Fruit fly (Drosophila melanogaster) whole organism, embryonic: ENCODE measurements around the gene CG34278.

Experiments
- Atf3 ChIP-seq: fragments of 200-800 bp; sonication (Bioruptor generic); optimal IDR thresholded peaks from 3 replicates; lab custom pipeline; 2016; ENCODE audit warnings: missing biosample characterization, missing genetic modification characterization
- CG11456 ChIP-seq: fragments of 200-800 bp; sonication (Bioruptor generic); IDR thresholded peaks from 3 replicates; pipeline ENCODE4 v1.3.6; 2022; ENCODE audit warnings: missing biosample characterization, missing genetic modification characterization
- CG11504 ChIP-seq: fragments of 200-800 bp; sonication (Bioruptor generic); optimal IDR thresholded peaks from 3 replicates; lab custom pipeline; 2019; ENCODE audit warnings: missing biosample characterization, mild to moderate bottlenecking, missing genetic modification characterization, moderate library complexity
- CG12071 ChIP-seq: fragments of 200-800 bp; sonication (Bioruptor generic); optimal IDR thresholded peaks from 3 replicates; lab custom pipeline; 2018; ENCODE audit warnings: missing biosample characterization, mild to moderate bottlenecking, missing genetic modification characterization
- CG14050 ChIP-seq: fragments of 200-800 bp; sonication (Bioruptor generic); IDR thresholded peaks from 3 replicates; pipeline ENCODE4 v1.3.6; 2022; ENCODE audit warnings: missing biosample characterization, missing genetic modification characterization
- CG15269 ChIP-seq: fragments of 200-800 bp; sonication (Bioruptor generic); optimal IDR thresholded peaks from 2 replicates; lab custom pipeline; 2018; ENCODE audit warnings: missing biosample characterization, mild to moderate bottlenecking, missing genetic modification characterization, moderate library complexity
- CG15601 ChIP-seq: fragments of 200-800 bp; sonication (Bioruptor generic); optimal IDR thresholded peaks from 3 replicates; lab custom pipeline; 2019; ENCODE audit warnings: missing biosample characterization, mild to moderate bottlenecking, missing genetic modification characterization, moderate library complexity
- CG15696 ChIP-seq: fragments of 200-800 bp; sonication (Bioruptor generic); optimal IDR thresholded peaks from 2 replicates; lab custom pipeline; 2019; ENCODE audit warnings: missing biosample characterization, mild to moderate bottlenecking, missing genetic modification characterization, moderate library complexity
- CG17186 ChIP-seq: fragments of 200-800 bp; sonication (Bioruptor generic); optimal IDR thresholded peaks from 3 replicates; lab custom pipeline; 2017; ENCODE audit warnings: missing biosample characterization, missing genetic modification reagents, missing genetic modification characterization
- CG17912 ChIP-seq: fragments of 200-800 bp; sonication (Bioruptor generic); optimal IDR thresholded peaks from 2 replicates; lab custom pipeline; 2018; ENCODE audit warnings: missing biosample characterization, mild to moderate bottlenecking, missing genetic modification characterization
- CG2889 ChIP-seq: fragments of 200-800 bp; sonication (Bioruptor generic); IDR thresholded peaks from 3 replicates; pipeline ENCODE4 v1.3.6; 2022; ENCODE audit warnings: missing biosample characterization, missing genetic modification characterization
- CG30403 ChIP-seq: fragments of 200-800 bp; sonication (Bioruptor generic); optimal IDR thresholded peaks from 3 replicates; lab custom pipeline; 2016; ENCODE audit warnings: missing biosample characterization, missing genetic modification characterization
- CG4617 ChIP-seq: fragments of 200-800 bp; sonication (Bioruptor generic); optimal IDR thresholded peaks from 3 replicates; lab custom pipeline; 2016; ENCODE audit warnings: missing biosample characterization, missing genetic modification characterization, borderline replicate concordance
- CG4707 ChIP-seq: fragments of 200-800 bp; sonication (Bioruptor generic); optimal IDR thresholded peaks from 2 replicates; lab custom pipeline; 2018; ENCODE audit warnings: missing biosample characterization, mild to moderate bottlenecking, missing genetic modification characterization, moderate library complexity
- CG5245 ChIP-seq: fragments of 200-800 bp; sonication (Bioruptor generic); optimal IDR thresholded peaks from 3 replicates; lab custom pipeline; 2016; ENCODE audit warnings: missing biosample characterization, missing genetic modification characterization
- CG6175 ChIP-seq: fragments of 200-800 bp; sonication (Bioruptor generic); IDR thresholded peaks from 3 replicates; pipeline ENCODE4 v1.3.6; 2022; ENCODE audit warnings: missing biosample characterization, missing genetic modification characterization
- CG7271 ChIP-seq: fragments of 200-800 bp; sonication (Bioruptor generic); optimal IDR thresholded peaks from 2 replicates; lab custom pipeline; 2018; ENCODE audit warnings: missing biosample characterization, mild to moderate bottlenecking, missing genetic modification characterization, moderate library complexity
- CG7963 ChIP-seq: fragments of 200-800 bp; sonication (Bioruptor generic); IDR thresholded peaks from 3 replicates; pipeline ENCODE4 v1.3.6; 2022; ENCODE audit warnings: missing biosample characterization, missing genetic modification characterization; ENCODE audit not compliant: partially characterized antibody
- CG7987 ChIP-seq: fragments of 200-800 bp; sonication (Bioruptor generic); optimal IDR thresholded peaks from 2 replicates; lab custom pipeline; 2018; ENCODE audit warnings: missing biosample characterization, mild to moderate bottlenecking, missing genetic modification characterization, moderate library complexity
- CrebB ChIP-seq: fragments of 200-800 bp; sonication (Bioruptor generic); optimal IDR thresholded peaks from 3 replicates; lab custom pipeline; 2018; ENCODE audit warnings: missing biosample characterization, mild to moderate bottlenecking, missing genetic modification characterization
- Hey ChIP-seq: fragments of 200-800 bp; sonication (Bioruptor generic); optimal IDR thresholded peaks from 3 replicates; lab custom pipeline; 2018; ENCODE audit warnings: missing biosample characterization, mild to moderate bottlenecking, missing genetic modification characterization
- HmgZ ChIP-seq: fragments of 200-800 bp; sonication (Bioruptor generic); optimal IDR thresholded peaks from 2 replicates; lab custom pipeline; 2018; ENCODE audit warnings: missing biosample characterization, mild to moderate bottlenecking, missing genetic modification characterization
- Jarid2 ChIP-seq: fragments of 200-800 bp; sonication (Bioruptor generic); optimal IDR thresholded peaks from 3 replicates; lab custom pipeline; 2017; ENCODE audit warnings: mild to moderate bottlenecking, missing biosample characterization, missing genetic modification reagents, missing genetic modification characterization
- Opbp ChIP-seq: fragments of 200-800 bp; sonication (Bioruptor generic); IDR thresholded peaks from 3 replicates; pipeline ENCODE4 v1.3.6; 2022; ENCODE audit warnings: missing biosample characterization, missing genetic modification characterization; ENCODE audit not compliant: partially characterized antibody
- az2 ChIP-seq: fragments of 200-800 bp; sonication (Bioruptor generic); optimal IDR thresholded peaks from 3 replicates; lab custom pipeline; 2016; ENCODE audit warnings: missing biosample characterization, missing genetic modification characterization
- bbx ChIP-seq: fragments of 200-800 bp; sonication (Bioruptor generic); IDR thresholded peaks from 2 replicates; pipeline ENCODE4 v1.3.6; 2022; ENCODE audit warnings: missing biosample characterization, missing genetic modification characterization; ENCODE audit not compliant: partially characterized antibody
- bigmax ChIP-seq: fragments of 200-800 bp; sonication (Bioruptor generic); optimal IDR thresholded peaks from 2 replicates; lab custom pipeline; 2018; ENCODE audit warnings: missing biosample characterization, mild to moderate bottlenecking, missing genetic modification characterization
- cad ChIP-seq: fragments of >200 bp; optimal IDR thresholded peaks from 2 replicates; lab custom pipeline; 2017; ENCODE audit warnings: missing biosample characterization, missing genetic modification characterization
- cato ChIP-seq: fragments of 200-800 bp; sonication (Bioruptor generic); optimal IDR thresholded peaks from 2 replicates; lab custom pipeline; 2016; ENCODE audit warnings: missing biosample characterization, missing genetic modification characterization, borderline replicate concordance
- cg ChIP-seq: fragments of 200-800 bp; sonication (Bioruptor generic); optimal IDR thresholded peaks from 3 replicates; lab custom pipeline; 2019; ENCODE audit warnings: missing biosample characterization, mild to moderate bottlenecking, missing genetic modification characterization, moderate library complexity
- chm ChIP-seq: fragments of 200-800 bp; sonication (Bioruptor generic); IDR thresholded peaks from 2 replicates; pipeline ENCODE4 v1.3.6; 2022; ENCODE audit warnings: missing biosample characterization, missing genetic modification characterization
- dati ChIP-seq: fragments of 200-800 bp; sonication (Bioruptor generic); IDR thresholded peaks from 2 replicates; pipeline ENCODE4 v1.3.6; 2022; ENCODE audit warnings: missing biosample characterization, missing genetic modification characterization
- dimm ChIP-seq: fragments of 200-800 bp; sonication (Bioruptor generic); IDR thresholded peaks from 2 replicates; pipeline ENCODE4 v1.3.6; 2022; ENCODE audit warnings: missing biosample characterization, missing genetic modification characterization
- fd64A ChIP-seq: fragments of 200-800 bp; sonication (Bioruptor generic); optimal IDR thresholded peaks from 3 replicates; lab custom pipeline; 2018; ENCODE audit warnings: missing biosample characterization, mild to moderate bottlenecking, missing genetic modification characterization
- fru ChIP-seq: fragments of >200 bp; optimal IDR thresholded peaks from 2 replicates; lab custom pipeline; 2017
- gcm ChIP-seq: fragments of 200-800 bp; sonication (Bioruptor generic); optimal IDR thresholded peaks from 2 replicates; lab custom pipeline; 2019; ENCODE audit warnings: missing biosample characterization, mild to moderate bottlenecking, missing genetic modification characterization, moderate library complexity
- gro ChIP-seq: fragments of 200-800 bp; sonication (Bioruptor generic); optimal IDR thresholded peaks from 2 replicates; lab custom pipeline; 2016; ENCODE audit warnings: missing biosample characterization, missing genetic modification characterization
- hb ChIP-seq: fragments of 200-800 bp; sonication (Bioruptor generic); IDR thresholded peaks from 3 replicates; pipeline ENCODE4 v1.3.6; 2022; ENCODE audit warnings: missing biosample characterization, missing genetic modification characterization; ENCODE audit not compliant: partially characterized antibody
- luna ChIP-seq: fragments of 200-800 bp; sonication (Bioruptor generic); optimal IDR thresholded peaks from 2 replicates; lab custom pipeline; 2016; ENCODE audit warnings: missing biosample characterization, missing genetic modification characterization
- odd ChIP-seq: fragments of 200-800 bp; sonication (Bioruptor generic); optimal IDR thresholded peaks from 2 replicates; lab custom pipeline; 2017; ENCODE audit warnings: missing biosample characterization, mild to moderate bottlenecking, missing genetic modification characterization
- rib ChIP-seq: fragments of 200-800 bp; sonication (Bioruptor generic); IDR thresholded peaks from 2 replicates; pipeline ENCODE4 v1.3.6; 2022; ENCODE audit warnings: missing biosample characterization, missing genetic modification characterization
- seq ChIP-seq: fragments of 200-800 bp; sonication (Bioruptor generic); IDR thresholded peaks from 2 replicates; pipeline ENCODE4 v1.3.6; 2022; ENCODE audit warnings: missing biosample characterization, missing genetic modification characterization
- sim ChIP-seq: fragments of 200-800 bp; sonication (Bioruptor generic); IDR thresholded peaks from 2 replicates; pipeline ENCODE4 v1.3.6; 2022; ENCODE audit warnings: missing biosample characterization, missing genetic modification characterization
- sima ChIP-seq: fragments of 200-800 bp; sonication (Bioruptor generic); optimal IDR thresholded peaks from 2 replicates; lab custom pipeline; 2016; ENCODE audit warnings: missing biosample characterization, missing genetic modification characterization
- sug ChIP-seq: fragments of 200-800 bp; optimal IDR thresholded peaks from 2 replicates; lab custom pipeline; 2019; ENCODE audit warnings: missing biosample characterization, mild to moderate bottlenecking, missing genetic modification characterization, moderate library complexity

The CG34278 gene

DNA sequence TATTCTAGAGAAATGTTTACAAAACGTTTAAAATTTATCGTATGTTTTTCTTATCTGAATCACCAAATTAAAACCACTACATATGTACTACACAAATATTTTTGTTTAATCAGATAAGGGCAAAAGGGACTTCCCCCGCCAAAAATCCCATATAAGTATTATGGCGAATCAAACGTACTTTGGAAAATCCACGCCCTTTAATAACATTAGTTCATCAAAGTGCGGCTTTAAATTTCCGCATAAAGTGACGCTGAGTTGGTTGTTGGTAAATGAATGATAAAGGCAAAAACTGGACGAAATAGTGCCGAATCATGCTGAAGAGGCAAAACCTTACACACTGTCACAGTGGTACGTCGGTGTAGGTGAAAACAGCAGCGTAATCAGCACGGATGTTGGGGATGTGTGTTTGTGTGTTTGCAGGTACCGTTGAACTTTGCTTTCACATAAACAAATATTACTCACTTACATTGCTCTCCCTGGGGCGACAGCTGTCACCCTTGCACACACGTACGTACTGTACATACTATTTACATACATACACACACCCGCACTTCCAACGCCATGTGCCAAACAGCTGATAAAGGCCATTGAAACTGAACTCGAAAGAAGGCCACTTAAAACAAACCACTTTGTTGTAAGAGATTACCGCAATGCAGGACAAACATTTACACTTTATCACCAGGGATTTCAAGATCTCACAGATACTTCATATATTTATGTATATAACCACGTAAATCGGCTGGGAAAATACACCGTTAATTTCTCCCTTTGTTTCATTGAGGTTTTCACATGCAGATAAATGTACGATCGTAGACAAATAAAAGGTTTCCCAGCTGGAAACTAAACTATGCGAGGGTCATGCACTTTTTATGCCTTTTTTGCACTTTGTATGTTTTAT, 41.1 kb upstream of the CG34278 start (continued):
- TF ChIP-seq odd (GFP tag; lab: Kevin White, UChicago) (no peak), az2 (no peak), hb (GFP tag; lab: Robert Waterston, UW) (no peak), CG2889 (GFP tag; lab: Robert Waterston, UW) (no peak), bigmax (GFP tag; lab: Kevin White, UChicago) (no peak), cad (GFP tag; lab: Kevin White, UChicago) (no peak), CG11504 (tag; lab: Kevin White, UChicago) (no peak), Opbp (no peak), gcm (GFP tag; lab: Kevin White, UChicago) (peak; percentile 82), CG17186 (GFP tag; lab: Kevin White, UChicago) (peak; percentile 13), Jarid2 (no peak), gro (no peak), CG15269 (tag; lab: Kevin White, UChicago) (no peak), rib (GFP tag; lab: Robert Waterston, UW) (0 out of 2 replicates have a peak, but pooled peaks have one; percentile 60), CG7271 (no peak), cg (peak; percentile 88), Hey (tag; lab: Kevin White, UChicago) (no peak), CG30403 (GFP tag; lab: Kevin White, UChicago) (no peak), CG15601 (peak; percentile 20), fru (no peak), chm (GFP tag; lab: Robert Waterston, UW) (peak; percentile 51; the same call in 1 of the 2 replicates), dati (GFP tag; lab: Robert Waterston, UW) (no peak), CG4707 (GFP tag; lab: Kevin White, UChicago) (peak; percentile 46), dimm (GFP tag; lab: Robert Waterston, UW) (no peak), CG15696 (tag; lab: Kevin White, UChicago) (peak; percentile 27), CG11456 (GFP tag; lab: Robert Waterston, UW) (no peak), sima (no peak), CrebB (tag; lab: Kevin White, UChicago) (peak; percentile 68), CG12071 (GFP tag; lab: Kevin White, UChicago) (peak; percentile 50), CG17912 (GFP tag; lab: Kevin White, UChicago) (no peak), CG7987 (GFP tag; lab: Kevin White, UChicago) (peak; percentile 75), CG4617 (GFP tag; lab: Kevin White, UChicago) (no peak), CG14050 (GFP tag; lab: Robert Waterston, UW) (no peak), CG6175 (GFP tag; lab: Robert Waterston, UW) (no peak), bbx (no peak), seq (GFP tag; lab: Robert Waterston, UW) (peak; percentile 7; the same call in 1 of the 2 replicates), CG7963 (GFP tag; lab: Robert Waterston, UW) (no peak), cato (GFP tag; lab: Kevin White, UChicago) (no peak), CG5245 (no peak), sim (no peak), sug (peak; percentile 86), luna (GFP tag; lab: Kevin White, UChicago) (no peak), HmgZ (tag; lab: Kevin White, UChicago) (peak; percentile 45), fd64A (GFP tag; lab: Kevin White, UChicago) (peak; percentile 67), Atf3 (GFP tag; lab: Kevin White, UChicago) (no peak)
